Fruit fly (Drosophila melanogaster) Kc167 (cell line): Measurements from ENCODE around the gene jhamt.

ENCODE experiments used
- Myc ChIP-seq: fragments of >200 bp; optimal IDR thresholded peaks from 2 replicates; lab custom pipeline; 2017; ENCODE audit warnings: missing external identifiers
- Sin3A ChIP-seq: fragments of >200 bp; optimal IDR thresholded peaks from 2 replicates; lab custom pipeline; 2018; ENCODE audit warnings: missing external identifiers
- h ChIP-seq: fragments of >200 bp; optimal IDR thresholded peaks from 3 replicates; lab custom pipeline; 2018; ENCODE audit warnings: missing external identifiers
- insv ChIP-seq: fragments of >200 bp; optimal IDR thresholded peaks from 3 replicates; lab custom pipeline; 2018; ENCODE audit warnings: missing external identifiers
- psq ChIP-seq: fragments of >200 bp; optimal IDR thresholded peaks from 2 replicates; lab custom pipeline; 2017; ENCODE audit warnings: missing external identifiers
- ttk ChIP-seq: sonication (Bioruptor generic); optimal IDR thresholded peaks from 2 replicates; lab custom pipeline; 2017; ENCODE audit warnings: missing external identifiers

Gene jhamt

DNA sequence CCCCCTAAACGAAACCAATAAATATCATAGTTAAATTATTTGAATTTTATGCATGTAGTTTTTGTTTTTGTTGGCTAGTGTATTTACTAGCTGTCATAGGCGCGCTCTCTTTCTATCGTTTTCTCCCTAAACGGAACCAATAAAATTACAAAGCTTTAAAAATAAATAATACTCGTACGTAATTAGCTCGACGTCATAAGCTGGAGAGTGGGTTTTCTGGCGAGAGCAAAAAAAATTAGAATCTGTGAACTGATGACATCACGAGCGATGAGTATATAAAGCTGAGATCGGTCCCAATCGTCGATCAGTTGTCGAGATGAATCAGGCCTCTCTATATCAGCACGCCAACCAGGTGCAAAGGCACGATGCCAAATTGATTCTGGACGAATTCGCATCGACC lies at the start of gene jhamt:
TSS of gene jhamt (plus strand) at position 301 of the 400 bp plus-strand sequence.
- TF ChIP-seq Myc (lab: Kevin White, UChicago) (no peak), insv (lab: Kevin White, UChicago) (no peak), Sin3A (lab: Kevin White, UChicago) (no peak), h (lab: Kevin White, UChicago) (no peak), psq (no peak), ttk (lab: Kevin White, UChicago) (no peak)

DNA sequence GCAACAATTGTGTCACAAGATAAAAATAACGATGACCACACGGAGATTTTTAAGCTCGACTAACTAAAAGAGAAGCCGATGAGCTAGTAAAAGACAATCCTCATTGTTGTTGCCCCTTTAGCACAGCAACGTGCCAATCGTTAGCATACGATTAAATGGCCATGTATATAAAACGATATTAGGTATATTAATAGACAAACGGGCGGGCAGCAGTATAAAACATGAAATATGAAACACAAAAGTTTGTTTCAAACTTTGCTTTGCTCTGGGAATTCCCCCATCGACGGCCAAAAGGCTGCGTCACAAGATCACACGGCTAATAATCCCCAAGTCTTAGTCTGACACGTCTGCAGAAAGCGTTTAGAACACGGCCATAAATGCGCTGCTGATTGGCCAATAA lies 49.3 kb upstream of the jhamt start:
- TF ChIP-seq Myc (lab: Kevin White, UChicago) (no peak), insv (lab: Kevin White, UChicago) (no peak), ttk (lab: Kevin White, UChicago) (no peak), h (lab: Kevin White, UChicago) (no peak)

DNA sequence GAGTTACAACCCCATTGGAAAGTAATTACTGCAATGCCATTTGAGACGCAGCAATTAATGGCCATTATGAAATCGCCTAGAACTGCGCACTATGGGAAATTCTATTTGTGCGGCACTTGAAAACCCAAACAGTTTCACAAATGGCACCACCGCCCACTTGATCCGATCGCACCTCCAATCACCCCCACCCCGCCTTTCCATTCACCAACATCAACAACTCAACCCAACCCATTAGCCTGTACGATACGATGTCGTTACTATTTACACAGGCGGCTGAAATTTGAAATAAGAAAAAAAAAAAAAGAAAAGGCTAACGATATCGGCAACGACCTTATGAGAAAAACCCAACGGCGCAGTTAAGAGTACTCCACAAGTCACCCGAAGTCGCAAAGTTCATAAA lies 48.6 kb upstream of the jhamt start:
- TF ChIP-seq ttk (lab: Kevin White, UChicago): no peak
- no peak for TF ChIP-seq insv (lab: Kevin White, UChicago)
- no peak for TF ChIP-seq psq
- no peak for TF ChIP-seq Myc (lab: Kevin White, UChicago)
- no peak for TF ChIP-seq Sin3A (lab: Kevin White, UChicago)
- TF ChIP-seq h (lab: Kevin White, UChicago): no peak

DNA sequence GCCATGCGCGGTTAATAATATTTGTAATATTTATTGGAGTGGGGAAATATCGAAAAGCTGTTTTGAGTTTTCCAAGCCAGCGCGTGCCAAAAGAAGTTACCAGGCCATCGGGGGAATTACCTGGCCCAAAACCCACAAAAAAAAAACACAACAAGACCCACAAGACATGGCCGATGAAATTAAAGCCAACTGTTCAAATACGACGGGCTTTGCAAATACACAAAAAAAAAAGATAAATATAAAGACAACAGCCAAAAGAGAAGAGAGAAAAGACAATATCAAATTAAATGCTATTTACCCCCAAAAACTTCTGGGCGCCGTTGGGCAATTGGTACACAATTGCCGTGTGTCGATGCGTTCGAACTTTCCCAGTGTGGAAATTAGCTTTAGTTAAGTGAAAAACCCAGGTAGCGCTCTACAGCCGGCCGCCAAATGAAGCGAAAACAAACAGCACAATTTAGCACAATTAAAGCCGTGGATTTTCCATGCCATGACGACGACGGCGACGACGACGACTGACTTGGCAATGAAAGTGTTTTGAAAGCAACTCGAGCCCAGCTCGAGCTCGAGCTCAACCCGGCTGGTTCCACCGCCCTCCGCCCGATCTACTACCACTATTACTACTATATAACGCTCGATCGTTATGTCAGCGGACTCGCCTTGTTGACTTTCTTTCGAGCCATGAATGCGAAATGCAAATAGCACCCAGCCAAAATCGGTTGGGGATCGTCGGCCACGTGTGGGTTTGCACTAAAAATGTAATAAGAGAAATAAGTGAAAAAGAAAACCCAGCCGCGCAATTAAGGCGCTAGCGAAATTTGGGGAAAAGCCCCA lies 47.7 kb upstream of the jhamt start:
- TF ChIP-seq psq (no peak), Myc (lab: Kevin White, UChicago) (no peak), ttk (lab: Kevin White, UChicago) (no peak), Sin3A (lab: Kevin White, UChicago) (no peak), insv (lab: Kevin White, UChicago) (no peak), h (lab: Kevin White, UChicago) (no peak)

DNA sequence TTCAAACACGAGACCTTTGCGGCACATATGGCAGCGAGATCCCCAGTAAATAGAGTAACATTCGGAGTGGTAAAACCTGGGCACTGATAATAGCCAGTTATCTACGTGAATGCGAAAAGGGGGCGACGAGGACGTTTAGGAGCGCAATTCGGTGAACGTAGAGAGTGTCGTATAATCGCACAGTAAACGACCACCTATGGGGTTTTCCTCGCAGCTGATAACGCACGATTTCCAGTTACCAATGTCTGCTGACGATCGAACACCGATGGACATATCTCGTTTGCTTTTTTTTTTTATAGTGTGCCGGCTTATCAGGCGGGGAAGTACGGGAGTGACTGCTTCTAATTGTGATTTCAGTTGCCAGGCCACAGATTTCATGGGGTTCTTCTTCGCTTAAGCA lies 46.0 kb upstream of the jhamt start:
- TF ChIP-seq insv (lab: Kevin White, UChicago): no peak

DNA sequence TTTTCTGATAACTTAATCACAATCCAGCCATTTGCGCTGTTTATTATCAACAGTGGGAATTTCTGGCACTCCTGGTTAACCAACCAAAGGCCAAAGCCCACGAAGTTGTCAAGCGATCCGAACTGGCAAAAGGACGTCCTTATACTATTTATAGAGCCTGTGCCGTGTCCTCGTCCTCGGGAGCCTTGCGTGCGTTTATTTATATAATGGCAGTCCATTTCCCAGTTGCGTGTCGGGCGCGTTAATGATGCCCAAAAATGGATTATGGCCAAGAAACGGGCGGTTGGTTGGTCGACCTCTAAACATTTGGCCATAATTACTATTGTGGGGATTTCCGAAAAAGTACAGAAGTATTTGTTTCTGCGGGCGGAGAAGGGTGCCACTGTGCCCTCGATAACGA lies 45.3 kb upstream of the jhamt start:
- TF ChIP-seq h (lab: Kevin White, UChicago): no peak
- TF ChIP-seq ttk (lab: Kevin White, UChicago): no peak
- no peak for TF ChIP-seq Sin3A (lab: Kevin White, UChicago)
- no peak for TF ChIP-seq insv (lab: Kevin White, UChicago)
- TF ChIP-seq Myc (lab: Kevin White, UChicago): no peak

DNA sequence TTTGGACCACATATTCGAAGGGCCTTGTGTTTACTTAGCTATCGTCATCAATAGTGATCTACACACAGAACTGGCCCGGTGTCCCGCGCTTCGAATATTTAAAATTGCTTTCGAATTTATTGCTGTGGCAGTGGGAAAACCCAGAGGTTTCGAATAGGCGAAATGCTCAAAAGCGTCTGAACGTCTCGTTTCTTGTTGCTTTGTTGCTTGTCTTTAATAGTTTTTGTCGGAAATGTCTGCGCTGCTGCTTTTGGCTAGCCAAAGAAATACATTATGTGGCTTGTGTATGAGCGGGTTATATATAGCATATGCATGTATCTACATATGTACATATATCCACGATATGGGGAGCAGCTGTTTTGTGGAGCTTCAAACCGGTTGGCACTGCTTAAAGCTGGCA lies 44.5 kb upstream of the jhamt start:
- no peak for TF ChIP-seq Myc (lab: Kevin White, UChicago)
- TF ChIP-seq h (lab: Kevin White, UChicago): no peak
- TF ChIP-seq ttk (lab: Kevin White, UChicago): no peak
- no peak for TF ChIP-seq psq
- TF ChIP-seq insv (lab: Kevin White, UChicago): no peak
- no peak for TF ChIP-seq Sin3A (lab: Kevin White, UChicago)

DNA sequence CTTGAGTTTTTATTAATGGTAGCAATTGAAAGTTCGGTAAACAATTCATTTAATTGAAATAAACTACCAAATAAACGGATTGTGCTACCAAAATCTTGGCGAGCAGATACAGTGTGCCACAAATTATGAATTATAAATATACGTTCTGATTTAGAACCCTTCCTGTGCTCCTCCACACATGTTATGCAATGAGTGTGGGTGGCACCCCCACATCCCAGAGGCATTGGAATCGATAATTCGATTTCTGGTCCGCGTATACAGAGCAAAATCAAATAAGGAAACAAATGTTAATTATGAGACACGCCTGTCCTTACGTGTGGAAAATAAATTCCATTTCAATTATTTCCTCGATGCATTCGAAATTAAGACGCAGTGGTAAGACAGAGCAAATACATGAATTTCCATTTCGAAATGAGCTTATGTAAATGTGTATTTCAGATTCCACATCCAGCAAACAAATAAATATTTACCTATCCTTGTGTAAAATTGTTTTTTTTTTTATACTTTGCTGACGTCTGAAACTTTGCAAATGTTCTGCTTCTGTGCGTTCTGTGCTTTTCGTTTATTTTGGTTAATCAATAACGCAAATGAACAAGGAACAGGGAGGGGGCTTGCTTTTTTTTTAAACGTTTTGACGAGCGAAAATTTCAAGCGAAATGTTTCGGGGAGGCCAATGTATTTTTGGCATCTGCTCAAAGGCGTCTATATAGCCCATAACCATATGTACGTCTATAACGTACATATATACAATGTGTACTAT lies 43.7 kb upstream of the jhamt start:
- TF ChIP-seq ttk (lab: Kevin White, UChicago) (no peak), psq (no peak), Sin3A (lab: Kevin White, UChicago) (no peak), Myc (lab: Kevin White, UChicago) (no peak), h (lab: Kevin White, UChicago) (no peak), insv (lab: Kevin White, UChicago) (no peak)

DNA sequence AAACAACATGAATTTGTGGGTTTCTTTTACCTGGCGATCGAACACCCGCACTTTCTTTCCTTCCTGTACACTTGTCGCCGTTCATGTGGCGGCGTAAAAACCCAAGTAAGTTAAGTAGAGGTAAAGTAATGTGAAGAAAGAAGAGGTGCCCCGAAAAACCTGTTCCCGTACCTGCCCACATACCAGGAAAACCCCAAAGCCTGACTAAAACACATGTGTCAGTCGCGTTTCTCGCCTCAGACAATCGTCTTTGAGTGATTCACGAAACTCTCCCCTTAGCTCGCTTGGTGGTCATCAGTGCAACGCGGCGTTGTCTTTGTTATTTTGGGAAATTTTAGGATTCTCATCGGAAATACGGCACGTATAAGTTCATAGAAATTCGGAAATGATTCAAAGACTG lies 42.2 kb upstream of the jhamt start:
- TF ChIP-seq ttk (lab: Kevin White, UChicago) (no peak), insv (lab: Kevin White, UChicago) (no peak), Sin3A (lab: Kevin White, UChicago) (no peak), psq (no peak), h (lab: Kevin White, UChicago) (no peak), Myc (lab: Kevin White, UChicago) (no peak)

DNA sequence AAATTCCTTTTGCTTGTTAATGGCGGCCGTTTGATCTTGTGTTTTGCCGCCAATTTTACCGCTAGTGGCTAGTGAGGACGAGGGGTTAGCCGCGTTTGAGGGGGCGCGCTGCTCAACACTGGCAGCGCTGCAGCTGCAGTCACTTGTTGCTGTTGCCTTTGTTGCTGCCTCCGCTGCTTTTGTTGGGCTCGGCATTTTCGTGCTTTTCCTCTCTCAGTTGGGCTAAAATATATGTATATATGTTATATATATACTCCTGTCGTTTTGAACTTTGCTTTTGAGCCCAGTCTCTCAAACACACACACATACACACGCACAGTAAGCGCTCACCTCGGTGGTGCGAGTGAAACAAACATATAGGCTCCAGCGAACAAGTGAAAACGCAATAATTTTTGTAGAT lies 40.9 kb upstream of the jhamt start:
- TF ChIP-seq Sin3A (lab: Kevin White, UChicago) (no peak), insv (lab: Kevin White, UChicago) (no peak), psq (no peak), ttk (lab: Kevin White, UChicago) (no peak), h (lab: Kevin White, UChicago) (no peak), Myc (lab: Kevin White, UChicago) (no peak)

DNA sequence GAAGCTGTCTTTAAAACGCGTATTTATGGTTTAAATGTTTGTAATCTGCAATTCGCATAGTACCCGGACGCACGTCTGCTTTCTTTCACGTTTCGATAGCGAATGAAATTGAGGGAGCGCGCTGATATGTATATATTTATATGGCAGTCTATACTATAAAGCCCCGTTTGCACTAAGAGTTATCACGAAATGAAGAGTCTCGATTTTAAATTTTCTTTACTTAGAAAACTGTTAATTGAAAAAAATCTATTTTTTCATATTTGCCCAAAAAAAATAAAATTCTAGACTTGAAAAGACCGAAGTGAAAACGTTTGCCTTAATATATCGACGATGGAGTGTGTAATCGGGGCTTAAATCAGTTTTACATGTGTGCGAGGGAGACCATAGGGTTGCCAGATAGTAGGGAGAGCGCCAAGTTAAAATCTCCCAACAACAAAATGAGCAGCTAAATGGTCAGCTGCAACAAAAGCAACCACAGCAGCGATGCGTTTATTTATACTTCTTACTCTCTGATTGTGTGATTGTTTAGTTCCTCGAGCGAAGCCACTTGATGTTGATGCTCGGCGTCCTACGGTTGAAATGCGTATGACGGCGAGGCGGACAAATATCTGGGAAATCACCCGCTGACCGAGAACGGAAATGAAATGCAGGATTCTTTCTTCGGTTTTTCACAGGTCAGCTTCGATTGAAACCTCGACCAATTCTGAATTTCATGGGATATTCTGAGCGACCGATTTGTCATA lies 40.0 kb upstream of the jhamt start, which contains the start of gene cact:
TSS of gene cact (minus strand) at position 693 of the 743 bp plus-strand sequence.
- TF ChIP-seq Sin3A (lab: Kevin White, UChicago) (no peak), h (lab: Kevin White, UChicago) (no peak), Myc (lab: Kevin White, UChicago) (no peak), ttk (lab: Kevin White, UChicago) (no peak), insv (lab: Kevin White, UChicago) (no peak), psq (no peak)
